Worm (Caenorhabditis elegans) whole organism, midembryonic: ENCODE measurements around the gene sdz-27.
"Not testable (repeated sequence)": the region's sequence is repeated elsewhere in the genome, so short reads cannot be mapped to it uniquely, and the experiment has no call there.

Experiments used
- T22C8.4 ChIP-seq: fragments of 200-800 bp; sonication (Bioruptor generic); IDR thresholded peaks from 2 replicates; pipeline ENCODE4 v1.3.6; 2022; ENCODE audit warnings: missing genetic modification characterization, missing compliant biosample characterization
- cog-1 ChIP-seq: sonication (generic microtip); optimal IDR thresholded peaks from 2 replicates; lab custom pipeline; 2016; ENCODE audit warnings: missing genetic modification characterization, missing compliant biosample characterization
- flt-1 ChIP-seq: fragments of 200-800 bp; sonication (Bioruptor generic); IDR thresholded peaks from 2 replicates; pipeline ENCODE4 v1.3.6; 2022; ENCODE audit warnings: missing genetic modification characterization, missing compliant biosample characterization
- klf-2 ChIP-seq: fragments of 200-800 bp; sonication (Bioruptor generic); conservative IDR thresholded peaks from 2 replicates; pipeline ENCODE4 v1.3.6; 2022; ENCODE audit warnings: missing genetic modification reagents, missing genetic modification characterization, missing compliant biosample characterization
- med-1 ChIP-seq: sonication (generic microtip); optimal IDR thresholded peaks from 2 replicates; lab custom pipeline; 2017; ENCODE audit warnings: missing genetic modification characterization, mild to moderate bottlenecking, missing compliant biosample characterization, antibody characterized with exemption, missing genetic modification reagents; ENCODE audit not compliant: insufficient read depth
- ref-1 ChIP-seq: fragments of 200-800 bp; sonication (Bioruptor generic); conservative IDR thresholded peaks from 2 replicates; pipeline ENCODE4 v1.3.6; 2022; ENCODE audit warnings: missing genetic modification reagents, missing genetic modification characterization, missing compliant biosample characterization
- tab-1 ChIP-seq: fragments of 200-800 bp; sonication (Bioruptor generic); IDR thresholded peaks from 2 replicates; pipeline ENCODE4 v1.3.6; 2022; ENCODE audit warnings: missing genetic modification characterization, missing compliant biosample characterization
- ztf-23 ChIP-seq: fragments of 200-800 bp; sonication (Bioruptor generic); IDR thresholded peaks from 2 replicates; pipeline ENCODE4 v1.3.6; 2022; ENCODE audit warnings: missing genetic modification reagents, missing genetic modification characterization, missing compliant biosample characterization
- ztf-29 ChIP-seq: fragments of 200-800 bp; sonication (Bioruptor generic); IDR thresholded peaks from 2 replicates; pipeline ENCODE4 v1.3.6; 2022; ENCODE audit warnings: missing genetic modification reagents, missing genetic modification characterization, missing compliant biosample characterization

The sdz-27 gene

ce11 chrIV:11154425-11155114, 32.3 kb upstream of the sdz-27 start, which contains the start of gene C08F8.3:
Gene C08F8.3, plus strand, starts transcription at chrIV:11155044.
- TF ChIP-seq med-1; tab-1 (GFP tag; lab: Robert Waterston, UW); flt-1 (GFP tag; lab: Robert Waterston, UW): not testable (repeated sequence)

ce11 chrIV:11156526-11156925, 30.3 kb upstream of the sdz-27 start:
- TF ChIP-seq ztf-29 (no peak), ref-1 (GFP tag; lab: Robert Waterston, UW) (no peak), klf-2 (GFP tag; lab: Robert Waterston, UW) (no peak), med-1 (no peak), ztf-23 (GFP tag; lab: Robert Waterston, UW) (no peak), cog-1 (tag; lab: Kevin White, UChicago) (no peak), T22C8.4 (GFP tag; lab: Robert Waterston, UW) (no peak), flt-1 (GFP tag; lab: Robert Waterston, UW) (no peak), tab-1 (GFP tag; lab: Robert Waterston, UW) (no peak)

DNA sequence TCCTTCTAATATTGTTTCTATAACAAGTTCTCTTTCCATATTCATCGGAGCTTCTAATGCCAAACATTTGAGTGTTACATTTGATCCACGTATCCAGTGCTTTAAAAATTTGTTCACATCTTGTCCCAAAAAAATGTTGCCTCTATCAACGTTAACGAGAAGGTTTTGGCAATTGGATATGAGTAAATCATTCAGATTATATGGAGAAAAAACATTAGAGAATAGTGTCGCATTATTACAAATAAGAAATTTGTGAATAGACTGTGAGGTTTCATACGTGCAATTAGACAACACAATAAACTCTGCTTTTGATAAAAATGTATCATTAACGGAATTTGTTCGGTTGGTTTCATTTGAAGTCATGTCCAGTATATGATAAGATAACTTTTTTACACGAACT, 26.9 kb upstream of the sdz-27 start, which contains the start of gene mboa-4:
mboa-4 (minus strand) TSS at position 101 of the 400 bp plus-strand sequence.
- TF ChIP-seq cog-1 (tag; lab: Kevin White, UChicago) (no peak), ztf-23 (GFP tag; lab: Robert Waterston, UW) (no peak), tab-1 (GFP tag; lab: Robert Waterston, UW) (no peak), T22C8.4 (GFP tag; lab: Robert Waterston, UW) (no peak), ztf-29 (no peak), klf-2 (GFP tag; lab: Robert Waterston, UW) (no peak), ref-1 (GFP tag; lab: Robert Waterston, UW) (no peak), flt-1 (GFP tag; lab: Robert Waterston, UW) (no peak), med-1 (no peak)

DNA sequence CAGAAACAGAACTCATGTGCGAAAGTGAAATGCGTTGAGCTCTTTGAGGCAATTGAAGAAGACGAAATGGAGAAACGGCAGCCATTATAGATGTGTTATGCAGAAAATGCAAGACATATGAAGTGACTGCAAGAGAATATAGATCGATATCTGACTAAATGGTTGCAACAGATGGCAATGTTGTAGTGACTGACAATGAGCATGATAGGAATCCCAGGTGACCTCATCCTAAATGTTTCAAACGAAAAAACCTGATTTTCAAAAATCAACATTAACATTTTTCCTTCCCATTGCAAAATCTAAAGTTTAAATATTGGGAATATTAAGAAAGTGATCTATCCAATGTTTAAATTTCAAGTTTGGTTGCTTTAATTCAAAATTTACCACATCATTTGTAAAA, 26.1 kb upstream of the sdz-27 start, which contains the start of gene C08F8.15:
C08F8.15 (minus strand) TSS at position 101 of the 400 bp plus-strand sequence.
- TF ChIP-seq ztf-23 (GFP tag; lab: Robert Waterston, UW) (no peak), med-1 (no peak), ref-1 (GFP tag; lab: Robert Waterston, UW) (no peak), cog-1 (tag; lab: Kevin White, UChicago) (no peak), flt-1 (GFP tag; lab: Robert Waterston, UW) (no peak), klf-2 (GFP tag; lab: Robert Waterston, UW) (no peak), ztf-29 (no peak), T22C8.4 (GFP tag; lab: Robert Waterston, UW) (no peak), tab-1 (GFP tag; lab: Robert Waterston, UW) (no peak)

DNA sequence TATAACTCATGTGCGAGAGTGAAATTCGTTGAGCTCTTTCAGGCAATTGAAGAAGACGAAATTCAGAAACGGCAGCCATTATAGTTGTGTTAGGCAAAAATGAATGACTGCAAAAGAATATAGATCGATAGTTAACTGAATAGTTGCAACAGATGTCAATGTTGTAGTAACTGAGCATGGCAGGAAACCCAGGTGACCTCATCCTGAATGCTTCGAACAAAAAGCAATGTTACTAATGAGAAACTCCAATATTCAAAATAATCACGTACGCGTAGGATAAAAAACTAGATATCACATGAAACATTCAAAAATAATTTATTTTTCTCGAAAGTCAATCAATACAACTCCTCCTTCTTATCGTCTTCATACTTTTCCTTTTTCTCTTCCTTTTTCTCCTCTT, 24.4 kb upstream of the sdz-27 start, which contains the start of gene fbxb-9:
fbxb-9 (minus strand) TSS at position 101 of the 400 bp plus-strand sequence.
- TF ChIP-seq T22C8.4 (GFP tag; lab: Robert Waterston, UW) (no peak), med-1 (no peak)

ce11 chrIV:11164831-11165230, 22.0 kb upstream of the sdz-27 start, which contains the start of gene C08F8.6:
Gene C08F8.6, minus strand, starts transcription at chrIV:11164931.
- TF ChIP-seq med-1 = no peak
- no peak for TF ChIP-seq ztf-29
- TF ChIP-seq cog-1 (tag; lab: Kevin White, UChicago) = no peak
- TF ChIP-seq ztf-23 (GFP tag; lab: Robert Waterston, UW) = no peak
- TF ChIP-seq T22C8.4 (GFP tag; lab: Robert Waterston, UW) = no peak
- no peak for TF ChIP-seq tab-1 (GFP tag; lab: Robert Waterston, UW)
- no peak for TF ChIP-seq flt-1 (GFP tag; lab: Robert Waterston, UW)
- TF ChIP-seq ref-1 (GFP tag; lab: Robert Waterston, UW) = no peak
- no peak for TF ChIP-seq klf-2 (GFP tag; lab: Robert Waterston, UW)

ce11 chrIV:11169652-11170051, 17.2 kb upstream of the sdz-27 start, which contains the start of gene nhr-67:
Gene nhr-67, plus strand, starts transcription at chrIV:11169748.
- TF ChIP-seq T22C8.4 (GFP tag; lab: Robert Waterston, UW) (no peak), tab-1 (GFP tag; lab: Robert Waterston, UW) (no peak), ztf-29 (no peak), cog-1 (tag; lab: Kevin White, UChicago) (no peak), klf-2 (GFP tag; lab: Robert Waterston, UW) (no peak), ztf-23 (GFP tag; lab: Robert Waterston, UW) (no peak), flt-1 (GFP tag; lab: Robert Waterston, UW) (no peak), med-1 (no peak), ref-1 (GFP tag; lab: Robert Waterston, UW) (no peak)

DNA sequence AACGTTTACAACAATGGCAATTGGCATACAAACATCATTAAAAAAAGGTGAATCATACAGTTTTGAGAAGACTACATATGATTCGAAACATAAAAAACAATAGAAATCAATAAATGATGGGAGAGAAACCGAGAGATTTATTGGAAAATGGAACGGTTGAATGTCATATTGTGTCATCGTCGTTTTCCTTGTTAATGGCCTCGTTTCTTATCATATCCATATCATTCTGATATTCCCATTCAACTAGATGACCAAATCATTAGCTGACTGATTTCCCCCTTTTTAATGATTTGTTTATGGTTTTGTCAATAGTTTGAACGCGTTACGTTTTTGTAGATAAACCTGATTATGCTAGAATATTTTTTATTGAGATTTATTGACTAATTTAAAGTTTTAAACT, 12.1 kb upstream of the sdz-27 start:
- TF ChIP-seq flt-1 (GFP tag; lab: Robert Waterston, UW) (no peak), ztf-29 (no peak), med-1 (no peak), tab-1 (GFP tag; lab: Robert Waterston, UW) (no peak), cog-1 (tag; lab: Kevin White, UChicago) (no peak), ref-1 (GFP tag; lab: Robert Waterston, UW) (no peak), T22C8.4 (GFP tag; lab: Robert Waterston, UW) (no peak), klf-2 (GFP tag; lab: Robert Waterston, UW) (no peak), ztf-23 (GFP tag; lab: Robert Waterston, UW) (no peak)

DNA sequence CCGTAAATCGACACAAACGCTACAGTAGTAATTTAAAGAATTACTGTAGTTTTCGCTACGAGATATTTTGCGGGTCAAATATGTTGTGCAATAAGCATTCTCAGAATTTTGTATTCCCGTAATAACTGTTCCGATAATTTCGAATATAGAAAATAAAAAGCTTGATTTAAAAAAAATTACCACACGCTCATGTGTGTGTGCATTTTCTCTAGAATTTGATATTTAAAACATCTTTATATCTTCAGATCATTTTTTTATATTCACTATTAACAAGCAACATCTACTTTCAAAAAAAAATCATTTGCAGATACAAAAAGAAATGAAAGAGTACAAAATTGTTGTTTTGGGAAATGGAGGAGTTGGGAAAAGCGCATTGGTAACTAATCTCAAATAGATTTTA, 9.9 kb upstream of the sdz-27 start, which contains the start of gene rap-3:
rap-3 (plus strand) TSS at position 301 of the 400 bp plus-strand sequence.
- TF ChIP-seq ztf-23 (GFP tag; lab: Robert Waterston, UW) = no peak
- TF ChIP-seq klf-2 (GFP tag; lab: Robert Waterston, UW) = no peak
- TF ChIP-seq cog-1 (tag; lab: Kevin White, UChicago) = no peak
- no peak for TF ChIP-seq med-1
- TF ChIP-seq flt-1 (GFP tag; lab: Robert Waterston, UW) = no peak
- TF ChIP-seq tab-1 (GFP tag; lab: Robert Waterston, UW) = no peak
- TF ChIP-seq ztf-29 = no peak
- no peak for TF ChIP-seq ref-1 (GFP tag; lab: Robert Waterston, UW)
- TF ChIP-seq T22C8.4 (GFP tag; lab: Robert Waterston, UW) = no peak
